Worm (Caenorhabditis elegans) whole organism, L2 larva: ENCODE data around the gene nep-11.

Source experiments
- C34F6.9 ChIP-seq: fragments of 150-350 bp; optimal IDR thresholded peaks from 2 replicates; lab custom pipeline; 2014; ENCODE audit warnings: missing biosample characterization, missing genetic modification characterization
- F13H6.1 ChIP-seq: sonication (generic microtip); optimal IDR thresholded peaks from 2 replicates; lab custom pipeline; 2016; ENCODE audit warnings: missing genetic modification characterization, missing compliant biosample characterization
- Y55F3AM.14 ChIP-seq: fragments of 200-800 bp; sonication (Bioruptor generic); optimal IDR thresholded peaks from 2 replicates; lab custom pipeline; 2018; ENCODE audit warnings: mild to moderate bottlenecking, missing genetic modification characterization, missing compliant biosample characterization
- alr-1 ChIP-seq: fragments of 150-350 bp; optimal IDR thresholded peaks from 2 replicates; lab custom pipeline; 2014; ENCODE audit warnings: missing biosample characterization, missing genetic modification characterization
- aly-2 ChIP-seq: fragments of 150-350 bp; optimal IDR thresholded peaks from 2 replicates; lab custom pipeline; 2014; ENCODE audit warnings: missing biosample characterization, missing genetic modification characterization
- ama-1 ChIP-seq: fragments of 150-350 bp; optimal IDR thresholded peaks from 2 replicates; lab custom pipeline; 2018; ENCODE audit warnings: inconsistent platforms
- ceh-16 ChIP-seq: fragments of 150-350 bp; optimal IDR thresholded peaks from 2 replicates; lab custom pipeline; 2014; ENCODE audit warnings: missing biosample characterization, missing genetic modification characterization
- crh-2 ChIP-seq: sonication (generic microtip); optimal IDR thresholded peaks from 2 replicates; lab custom pipeline; 2017; ENCODE audit warnings: missing biosample characterization, missing genetic modification characterization
- dmd-4 ChIP-seq: sonication (generic microtip); optimal IDR thresholded peaks from 2 replicates; lab custom pipeline; 2017; ENCODE audit warnings: missing biosample characterization, missing genetic modification characterization
- egl-27 ChIP-seq: sonication (generic microtip); optimal IDR thresholded peaks from 3 replicates; lab custom pipeline; 2017; ENCODE audit warnings: missing biosample characterization, missing genetic modification reagents, missing genetic modification characterization
- elt-1 ChIP-seq: fragments of 150-350 bp; optimal IDR thresholded peaks from 2 replicates; lab custom pipeline; 2014; ENCODE audit warnings: missing biosample characterization, missing genetic modification characterization
- elt-3 ChIP-seq: sonication (generic microtip); optimal IDR thresholded peaks from 2 replicates; lab custom pipeline; 2017; ENCODE audit warnings: missing biosample characterization, missing genetic modification characterization
- fos-1 ChIP-seq: fragments of 150-350 bp; optimal IDR thresholded peaks from 2 replicates; lab custom pipeline; 2014; ENCODE audit warnings: missing biosample characterization, missing genetic modification characterization
- gmeb-1 ChIP-seq: fragments of 150-350 bp; optimal IDR thresholded peaks from 2 replicates; lab custom pipeline; 2014; ENCODE audit warnings: missing biosample characterization, missing genetic modification characterization
- lin-11 ChIP-seq: fragments of 150-350 bp; sonication (generic microtip); optimal IDR thresholded peaks from 2 replicates; lab custom pipeline; 2014; ENCODE audit warnings: missing biosample characterization, missing genetic modification characterization, inconsistent platforms, mixed read lengths
- lin-13 ChIP-seq: fragments of 150-350 bp; optimal IDR thresholded peaks from 2 replicates; lab custom pipeline; 2014; ENCODE audit warnings: missing biosample characterization, missing genetic modification reagents, missing genetic modification characterization
- lsy-2 ChIP-seq, 2 experiments: fragments of 150-350 bp in 1 of 2; sonication (generic microtip) in 1 of 2; optimal IDR thresholded peaks; 2 replicates each; lab custom pipeline; 2014 to 2017; ENCODE audit warnings: missing biosample characterization in 2 of 2, missing genetic modification characterization in 2 of 2
- mab-5 ChIP-seq: fragments of 150-350 bp; optimal IDR thresholded peaks from 2 replicates; lab custom pipeline; 2014; ENCODE audit warnings: missing biosample characterization, missing genetic modification characterization
- mbf-1 ChIP-seq: sonication (generic microtip); optimal IDR thresholded peaks from 2 replicates; lab custom pipeline; 2017; ENCODE audit warnings: missing biosample characterization, missing genetic modification characterization
- mdl-1 ChIP-seq, 2 experiments: fragments of 150-350 bp in 1 of 2; sonication (generic microtip) in 1 of 2; optimal IDR thresholded peaks; 2 replicates each; lab custom pipeline; 2017; ENCODE audit warnings: missing biosample characterization in 2 of 2, missing genetic modification characterization in 2 of 2
- nhr-11 ChIP-seq: fragments of 150-350 bp; optimal IDR thresholded peaks from 2 replicates; lab custom pipeline; 2014; ENCODE audit warnings: missing biosample characterization, missing genetic modification characterization
- nhr-12 ChIP-seq: fragments of 150-350 bp; optimal IDR thresholded peaks from 2 replicates; lab custom pipeline; 2014; ENCODE audit warnings: missing biosample characterization, missing genetic modification characterization
- nhr-129 ChIP-seq: fragments of 150-350 bp; optimal IDR thresholded peaks from 2 replicates; lab custom pipeline; 2014; ENCODE audit warnings: missing biosample characterization, missing genetic modification characterization
- nhr-21 ChIP-seq: fragments of 150-350 bp; optimal IDR thresholded peaks from 2 replicates; lab custom pipeline; 2014; ENCODE audit warnings: missing biosample characterization, missing genetic modification characterization
- nhr-23 ChIP-seq: fragments of 150-350 bp; optimal IDR thresholded peaks from 2 replicates; lab custom pipeline; 2014; ENCODE audit warnings: missing biosample characterization, missing genetic modification reagents, missing genetic modification characterization
- nhr-25 ChIP-seq: fragments of 150-350 bp; sonication (generic microtip); optimal IDR thresholded peaks from 3 replicates; lab custom pipeline; 2014; ENCODE audit warnings: missing biosample characterization, missing genetic modification characterization
- nhr-6 ChIP-seq: fragments of 150-350 bp; optimal IDR thresholded peaks from 2 replicates; lab custom pipeline; 2014; ENCODE audit warnings: missing biosample characterization, missing genetic modification characterization
- nhr-77 ChIP-seq: fragments of 150-350 bp; optimal IDR thresholded peaks from 2 replicates; lab custom pipeline; 2014; ENCODE audit warnings: missing biosample characterization, missing genetic modification characterization
- peb-1 ChIP-seq: fragments of 150-350 bp; optimal IDR thresholded peaks from 2 replicates; lab custom pipeline; 2014; ENCODE audit warnings: missing biosample characterization, missing genetic modification characterization
- sem-4 ChIP-seq: fragments of 150-350 bp; optimal IDR thresholded peaks from 2 replicates; lab custom pipeline; 2014; ENCODE audit warnings: missing biosample characterization, missing genetic modification reagents, missing genetic modification characterization
- skn-1 ChIP-seq: sonication (generic microtip); optimal IDR thresholded peaks from 2 replicates; lab custom pipeline; 2017; ENCODE audit warnings: missing biosample characterization, missing genetic modification characterization
- sma-3 ChIP-seq: sonication (generic microtip); optimal IDR thresholded peaks from 2 replicates; lab custom pipeline; 2016; ENCODE audit warnings: missing genetic modification reagents, missing genetic modification characterization, missing compliant biosample characterization
- sma-9 ChIP-seq, 2 experiments: fragments of 150-350 bp in 1 of 2; sonication (generic microtip) in 1 of 2; optimal IDR thresholded peaks; 2 replicates each; lab custom pipeline; 2014 to 2016; ENCODE audit warnings: missing genetic modification characterization in 2 of 2, mild to moderate bottlenecking in 1 of 2, missing biosample characterization in 1 of 2, missing compliant biosample characterization in 1 of 2, missing genetic modification reagents in 1 of 2, moderate library complexity in 1 of 2
- snpc-4 ChIP-seq: fragments of 150-350 bp; optimal IDR thresholded peaks from 2 replicates; lab custom pipeline; 2014; ENCODE audit warnings: missing biosample characterization, missing genetic modification characterization
- unc-39 ChIP-seq: fragments of 150-350 bp; optimal IDR thresholded peaks from 2 replicates; lab custom pipeline; 2014; ENCODE audit warnings: missing biosample characterization, missing genetic modification characterization
- unc-55 ChIP-seq: fragments of 150-350 bp; sonication (generic microtip); optimal IDR thresholded peaks from 3 replicates; lab custom pipeline; 2014; ENCODE audit warnings: missing biosample characterization, missing genetic modification reagents, missing genetic modification characterization
- unc-62 ChIP-seq: fragments of 150-350 bp; optimal IDR thresholded peaks from 2 replicates; lab custom pipeline; 2014; ENCODE audit warnings: missing biosample characterization, missing genetic modification reagents, missing genetic modification characterization
- zag-1 ChIP-seq: fragments of 150-350 bp; optimal IDR thresholded peaks from 2 replicates; lab custom pipeline; 2014; ENCODE audit warnings: missing biosample characterization, missing genetic modification characterization
- ztf-1 ChIP-seq: fragments of 200-800 bp; sonication (Bioruptor generic); conservative IDR thresholded peaks from 2 replicates; pipeline ENCODE4 v1.3.6; 2022; ENCODE audit warnings: missing genetic modification characterization, missing compliant biosample characterization
- ztf-11 ChIP-seq: sonication (generic microtip); optimal IDR thresholded peaks from 2 replicates; lab custom pipeline; 2017; ENCODE audit warnings: missing biosample characterization, missing genetic modification characterization

nep-11 gene

DNA sequence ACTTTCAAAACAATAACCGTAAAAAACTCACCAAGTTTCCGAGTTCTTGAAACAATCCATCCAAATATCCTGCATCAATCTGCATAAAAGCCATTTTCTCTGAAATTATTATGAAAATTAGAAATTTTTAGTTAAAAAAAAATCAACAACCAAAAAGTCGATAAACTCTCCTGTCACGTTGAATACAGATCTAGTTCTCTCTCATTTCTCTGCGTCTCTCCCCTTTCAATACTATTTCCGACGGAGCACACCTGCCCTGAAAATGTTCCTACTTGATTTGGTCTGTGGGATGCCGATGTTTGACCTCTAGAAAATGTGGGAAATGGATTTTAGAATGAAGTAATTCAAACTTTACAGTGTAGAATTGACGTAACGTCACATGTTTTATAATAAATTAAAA is 37.8 kb downstream of the nep-11 start, which contains the start of gene T06D4.6:
TSS of gene T06D4.6 (minus strand) at position 101 of the 400 bp plus-strand sequence.
- TF ChIP-seq sma-9 (GFP tag; optimal IDR thresholded peaks at IDR 0.05; lab: Kevin White, UChicago), result no peak
- no peak for TF ChIP-seq sma-9 (tag; optimal IDR thresholded peaks at IDR 0.05; lab: Kevin White, UChicago)
- no peak for TF ChIP-seq C34F6.9 (tag; lab: Kevin White, UChicago)
- TF ChIP-seq egl-27 (tag; lab: Kevin White, UChicago), result no peak
- TF ChIP-seq gmeb-1 (tag; lab: Kevin White, UChicago), result no peak
- no peak for TF ChIP-seq unc-55 (GFP tag; lab: Kevin White, UChicago)
- TF ChIP-seq peb-1 (tag; lab: Kevin White, UChicago), result no peak
- no peak for TF ChIP-seq nhr-21 (tag; lab: Kevin White, UChicago)
- TF ChIP-seq unc-39, result no peak
- no peak for TF ChIP-seq nhr-25
- TF ChIP-seq Y55F3AM.14 (GFP tag; lab: Kevin White, UChicago), result no peak
- TF ChIP-seq sma-3 (GFP tag; lab: Kevin White, UChicago), result no peak
- TF ChIP-seq crh-2, result no peak
- no peak for TF ChIP-seq ama-1 (lab: Kevin White, UChicago)
- TF ChIP-seq nhr-11 (tag; lab: Kevin White, UChicago), result no peak
- TF ChIP-seq skn-1, result no peak
- no peak for TF ChIP-seq fos-1 (tag; lab: Kevin White, UChicago)

ce11 chrII:3385736-3386135 is 39.6 kb downstream of the nep-11 start, which contains the start of gene T06D4.2:
Gene T06D4.2 (minus strand): TSS chrII:3385905.
- no peak for TF ChIP-seq skn-1
- TF ChIP-seq nhr-6 (tag; lab: Kevin White, UChicago), result no peak
- no peak for TF ChIP-seq nhr-77
- TF ChIP-seq sma-9 (GFP tag; optimal IDR thresholded peaks at IDR 0.05; lab: Kevin White, UChicago), result no peak
- TF ChIP-seq sma-9 (tag; optimal IDR thresholded peaks at IDR 0.05; lab: Kevin White, UChicago), result no peak
- TF ChIP-seq ztf-11 (tag; lab: Kevin White, UChicago), result no peak
- TF ChIP-seq nhr-129, result no peak
- TF ChIP-seq nhr-25, result no peak
- TF ChIP-seq zag-1 (tag; lab: Kevin White, UChicago), result no peak
- TF ChIP-seq sem-4 (tag; lab: Kevin White, UChicago), result no peak
- TF ChIP-seq unc-62 (GFP tag; lab: Kevin White, UChicago), result no peak
- TF ChIP-seq unc-39, result no peak
- TF ChIP-seq crh-2, result no peak
- no peak for TF ChIP-seq ama-1 (lab: Kevin White, UChicago)
- TF ChIP-seq mdl-1 (tag; optimal IDR thresholded peaks at IDR 0.05; lab: Kevin White, UChicago), result no peak
- no peak for TF ChIP-seq egl-27 (tag; lab: Kevin White, UChicago)
- no peak for TF ChIP-seq lsy-2 (tag; optimal IDR thresholded peaks at IDR 0.05; lab: Kevin White, UChicago)
- no peak for TF ChIP-seq unc-55 (GFP tag; lab: Kevin White, UChicago)
- TF ChIP-seq nhr-12 (tag; lab: Kevin White, UChicago), result no peak
- no peak for TF ChIP-seq mab-5

- TF ChIP-seq dmd-4 (tag; lab: Kevin White, UChicago), result no peak
- TF ChIP-seq nhr-129, result no peak
- TF ChIP-seq Y55F3AM.14 (GFP tag; lab: Kevin White, UChicago), result no peak
- no peak for TF ChIP-seq nhr-6 (tag; lab: Kevin White, UChicago)
- TF ChIP-seq C34F6.9 (tag; lab: Kevin White, UChicago), result no peak
- no peak for TF ChIP-seq nhr-77
- no peak for TF ChIP-seq snpc-4 (tag; lab: Kevin White, UChicago)
- no peak for TF ChIP-seq sma-3 (GFP tag; lab: Kevin White, UChicago)
- TF ChIP-seq gmeb-1 (tag; lab: Kevin White, UChicago), result no peak
- TF ChIP-seq lin-11 (tag; lab: Kevin White, UChicago), result no peak
- TF ChIP-seq zag-1 (tag; lab: Kevin White, UChicago), result no peak
- TF ChIP-seq ztf-1 (GFP tag; lab: Robert Waterston, UW), result no peak
- no peak for TF ChIP-seq mbf-1
- TF ChIP-seq unc-39, result no peak
- TF ChIP-seq elt-3 (tag; lab: Kevin White, UChicago), result no peak
- TF ChIP-seq aly-2, result no peak
- no peak for TF ChIP-seq F13H6.1 (tag; lab: Kevin White, UChicago)
- no peak for TF ChIP-seq alr-1
Measured at ce11 chrII:3383116-3383515, 42.2 kb downstream of the nep-11 start.

ce11 chrII:3381510-3381909 is 43.8 kb downstream of the nep-11 start, which contains the start of gene T06D4.1:
Gene T06D4.1 (plus strand): TSS chrII:3381830.
- TF ChIP-seq aly-2 (no peak), ama-1 (lab: Kevin White, UChicago) (no peak), lin-11 (tag; lab: Kevin White, UChicago) (no peak), nhr-11 (tag; lab: Kevin White, UChicago) (no peak), lin-13 (no peak), ztf-11 (tag; lab: Kevin White, UChicago) (no peak), snpc-4 (tag; lab: Kevin White, UChicago) (no peak), nhr-23 (no peak), elt-1 (tag; lab: Kevin White, UChicago) (no peak), F13H6.1 (tag; lab: Kevin White, UChicago) (no peak), mab-5 (no peak), nhr-6 (tag; lab: Kevin White, UChicago) (no peak), unc-55 (GFP tag; lab: Kevin White, UChicago) (no peak), nhr-129 (no peak), Y55F3AM.14 (GFP tag; lab: Kevin White, UChicago) (no peak), zag-1 (tag; lab: Kevin White, UChicago) (no peak), egl-27 (tag; lab: Kevin White, UChicago) (no peak), sma-3 (GFP tag; lab: Kevin White, UChicago) (no peak), ceh-16 (no peak), sem-4 (tag; lab: Kevin White, UChicago) (no peak)
